Worm (Caenorhabditis elegans) whole organism, late embryonic: ENCODE data around the gene osm-12.
A peak's percentile ranks its signal among the peaks of the same experiment; 100 is the strongest.

ENCODE experiments used
- F13H6.1 ChIP-seq: sonication (generic microtip); optimal IDR thresholded peaks from 2 replicates; lab custom pipeline; 2016; ENCODE audit warnings: missing genetic modification characterization, missing compliant biosample characterization
- K02D7.2 ChIP-seq: sonication (generic microtip); optimal IDR thresholded peaks from 2 replicates; lab custom pipeline; 2017; ENCODE audit warnings: mild to moderate bottlenecking, missing genetic modification characterization, missing compliant biosample characterization
- T23F11.4 ChIP-seq: fragments of 200-800 bp; sonication (Bioruptor generic); optimal IDR thresholded peaks from 2 replicates; lab custom pipeline; 2018; ENCODE audit warnings: mild to moderate bottlenecking, missing genetic modification characterization, missing compliant biosample characterization
- ahr-1 ChIP-seq: sonication (generic microtip); optimal IDR thresholded peaks from 2 replicates; lab custom pipeline; 2016; ENCODE audit warnings: missing genetic modification characterization, missing compliant biosample characterization
- ceh-14 ChIP-seq: sonication (generic microtip); optimal IDR thresholded peaks from 2 replicates; lab custom pipeline; 2016; ENCODE audit warnings: missing genotype, missing genetic modification characterization, missing compliant biosample characterization
- ceh-18 ChIP-seq: sonication (generic microtip); optimal IDR thresholded peaks from 2 replicates; lab custom pipeline; 2016; ENCODE audit warnings: missing genetic modification characterization, missing compliant biosample characterization
- ceh-22 ChIP-seq: sonication (generic microtip); optimal IDR thresholded peaks from 2 replicates; lab custom pipeline; 2017; ENCODE audit warnings: missing biosample characterization, missing genetic modification characterization
- ceh-24 ChIP-seq: sonication (generic microtip); optimal IDR thresholded peaks from 2 replicates; lab custom pipeline; 2016; ENCODE audit warnings: mild to moderate bottlenecking, missing genetic modification characterization, missing compliant biosample characterization
- ceh-34 ChIP-seq: sonication (generic microtip); optimal IDR thresholded peaks from 2 replicates; lab custom pipeline; 2016; ENCODE audit warnings: mild to moderate bottlenecking, missing genetic modification characterization, missing compliant biosample characterization
- che-1 ChIP-seq: sonication (generic microtip); optimal IDR thresholded peaks from 2 replicates; lab custom pipeline; 2016; ENCODE audit warnings: mild to moderate bottlenecking, missing genetic modification characterization, missing compliant biosample characterization
- dve-1 ChIP-seq: sonication (generic microtip); optimal IDR thresholded peaks from 2 replicates; lab custom pipeline; 2017; ENCODE audit warnings: antibody characterized with exemption, mild to moderate bottlenecking, missing genetic modification characterization, missing compliant biosample characterization
- elt-2 ChIP-seq: sonication (generic microtip); optimal IDR thresholded peaks from 2 replicates; lab custom pipeline; 2016; ENCODE audit warnings: missing genetic modification reagents, missing genetic modification characterization, missing compliant biosample characterization
- fkh-10 ChIP-seq: fragments of 150-350 bp; optimal IDR thresholded peaks from 2 replicates; lab custom pipeline; 2014; ENCODE audit warnings: missing biosample characterization, missing genetic modification reagents, missing genetic modification characterization
- gmeb-2 ChIP-seq: sonication (generic microtip); optimal IDR thresholded peaks from 2 replicates; lab custom pipeline; 2016; ENCODE audit warnings: missing genetic modification characterization, inconsistent platforms, missing compliant biosample characterization
- hlh-15 ChIP-seq: sonication (generic microtip); optimal IDR thresholded peaks from 2 replicates; lab custom pipeline; 2016; ENCODE audit warnings: missing genetic modification characterization, missing compliant biosample characterization
- hlh-30 ChIP-seq: sonication (generic microtip); optimal IDR thresholded peaks from 2 replicates; lab custom pipeline; 2017; ENCODE audit warnings: antibody characterized with exemption, missing genetic modification characterization, missing compliant biosample characterization; ENCODE audit not compliant: insufficient read depth
- hlh-8 ChIP-seq: sonication (generic microtip); optimal IDR thresholded peaks from 2 replicates; lab custom pipeline; 2016; ENCODE audit warnings: missing genotype, missing genetic modification characterization, missing compliant biosample characterization
- lin-11 ChIP-seq: fragments of 200-800 bp; sonication (Bioruptor generic); optimal IDR thresholded peaks from 2 replicates; lab custom pipeline; 2018; ENCODE audit warnings: mild to moderate bottlenecking, missing genetic modification characterization, missing compliant biosample characterization
- madf-2 ChIP-seq: sonication (generic microtip); optimal IDR thresholded peaks from 2 replicates; lab custom pipeline; 2017; ENCODE audit warnings: missing genetic modification characterization, missing compliant biosample characterization
- mec-3 ChIP-seq: sonication (generic microtip); optimal IDR thresholded peaks from 2 replicates; lab custom pipeline; 2016; ENCODE audit warnings: borderline replicate concordance, missing genetic modification characterization, missing compliant biosample characterization
- nfya-1 ChIP-seq: sonication (generic microtip); optimal IDR thresholded peaks from 2 replicates; lab custom pipeline; 2017; ENCODE audit warnings: missing genetic modification characterization, mild to moderate bottlenecking, missing compliant biosample characterization, antibody characterized with exemption, moderate library complexity
- syd-9 ChIP-seq: sonication (generic microtip); optimal IDR thresholded peaks from 2 replicates; lab custom pipeline; 2016; ENCODE audit warnings: mild to moderate bottlenecking, missing genetic modification characterization, moderate library complexity, missing compliant biosample characterization
- tbx-7 ChIP-seq: sonication (generic microtip); optimal IDR thresholded peaks from 2 replicates; lab custom pipeline; 2016; ENCODE audit warnings: missing genotype, missing genetic modification characterization, missing compliant biosample characterization
- unc-42 ChIP-seq: sonication (generic microtip); optimal IDR thresholded peaks from 2 replicates; lab custom pipeline; 2016; ENCODE audit warnings: missing genotype, missing genetic modification characterization, missing compliant biosample characterization
- ztf-16 ChIP-seq: sonication (generic microtip); optimal IDR thresholded peaks from 2 replicates; lab custom pipeline; 2017; ENCODE audit warnings: missing genetic modification characterization, missing compliant biosample characterization

Gene osm-12

DNA sequence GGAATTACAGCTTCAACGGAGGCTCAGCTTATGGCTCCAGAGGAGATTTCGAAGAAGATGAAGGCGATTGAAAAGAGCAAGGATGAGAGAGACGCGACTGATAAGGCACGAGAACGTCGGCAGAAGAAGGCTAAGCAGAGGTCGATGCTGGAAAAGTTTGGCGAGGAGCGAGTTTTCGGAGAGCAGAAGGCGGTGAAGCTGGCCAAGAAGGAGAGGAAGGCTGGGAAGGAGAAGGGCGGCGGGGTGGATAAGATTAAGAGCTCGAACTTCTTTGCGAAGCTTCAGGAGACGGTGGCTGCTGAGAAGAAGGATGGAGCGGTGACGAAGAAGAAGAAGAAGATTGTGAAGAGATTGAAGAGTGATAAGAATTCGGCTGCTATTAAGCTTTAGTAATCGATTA lies 43.1 kb downstream of the osm-12 start:
- TF ChIP-seq T23F11.4 (GFP tag; lab: Kevin White, UChicago): no peak
- TF ChIP-seq, all 69 proteins: peak for 0

DNA sequence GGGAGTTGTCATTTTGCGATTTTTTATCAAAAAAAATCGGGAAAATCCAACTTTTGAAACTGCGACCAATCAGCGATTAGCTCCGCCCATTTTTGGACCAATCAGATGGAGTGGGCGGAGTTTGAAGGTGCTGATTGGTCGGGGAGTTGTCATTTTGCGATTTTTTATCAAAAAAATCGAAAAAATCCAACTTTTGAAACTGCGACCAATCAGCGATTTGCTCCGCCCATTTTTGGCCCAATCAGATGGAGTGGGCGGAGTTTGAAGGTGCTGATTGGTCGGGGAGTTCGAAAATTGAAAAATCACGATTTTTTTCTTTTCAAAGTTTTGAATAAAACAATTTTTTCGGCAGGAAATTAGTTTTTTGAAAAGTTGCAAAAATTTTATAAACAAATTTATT lies 44.8 kb downstream of the osm-12 start:
- TF ChIP-seq nfya-1: peak; percentile 80
- no peak for TF ChIP-seq syd-9 (tag; lab: Kevin White, UChicago)
- TF ChIP-seq, all 69 proteins: peak for 1

DNA sequence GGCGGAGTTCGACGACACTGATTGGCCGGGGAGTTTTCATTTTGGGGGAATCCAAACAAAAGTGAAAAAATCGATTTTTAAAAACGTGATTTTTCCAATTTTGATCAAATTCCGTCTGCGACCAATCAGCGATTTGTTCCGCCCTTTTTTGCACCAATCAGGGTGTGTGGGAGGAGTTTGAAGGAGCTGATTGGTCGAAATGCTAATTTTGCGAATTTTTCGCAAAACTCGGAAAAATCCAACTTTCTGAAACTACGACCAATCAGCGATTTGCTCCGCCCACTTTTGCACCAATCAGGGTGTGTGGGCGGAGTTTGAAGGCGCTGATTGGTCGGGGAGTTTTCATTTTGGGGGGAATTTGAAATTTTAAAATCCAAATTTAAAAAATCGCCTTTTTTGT lies 45.8 kb downstream of the osm-12 start:
- peak; percentile 88 for TF ChIP-seq nfya-1
- TF ChIP-seq T23F11.4 (GFP tag; lab: Kevin White, UChicago): no peak

- TF ChIP-seq K02D7.2: no peak
- peak; percentile 97 for TF ChIP-seq nfya-1
Observed at ce11 chrIII:12155759-12156158, 46.6 kb downstream of the osm-12 start.

ce11 chrIII:12153514-12153913 lies 48.8 kb downstream of the osm-12 start:
- TF ChIP-seq nfya-1 (peak; percentile 73), gmeb-2 (no peak)

- TF ChIP-seq ceh-24 (tag; lab: Kevin White, UChicago): no peak
- no peak for TF ChIP-seq ceh-22 (tag; lab: Kevin White, UChicago)
- TF ChIP-seq che-1 (tag; lab: Kevin White, UChicago): no peak
- no peak for TF ChIP-seq hlh-15 (tag; lab: Kevin White, UChicago)
- TF ChIP-seq madf-2 (tag; lab: Kevin White, UChicago): no peak
- TF ChIP-seq mec-3: no peak
- no peak for TF ChIP-seq syd-9 (tag; lab: Kevin White, UChicago)
- no peak for TF ChIP-seq ztf-16
- no peak for TF ChIP-seq unc-42 (tag; lab: Kevin White, UChicago)
- no peak for TF ChIP-seq ahr-1
- TF ChIP-seq tbx-7 (tag; lab: Kevin White, UChicago): no peak
- TF ChIP-seq dve-1 (tag; lab: Kevin White, UChicago): no peak
- no peak for TF ChIP-seq elt-2
Observed at ce11 chrIII:12152599-12152998, 49.7 kb downstream of the osm-12 start, which contains the start of gene Y75B8A.7. Gene Y75B8A.7, plus strand, starts transcription at chrIII:12152899.

DNA sequence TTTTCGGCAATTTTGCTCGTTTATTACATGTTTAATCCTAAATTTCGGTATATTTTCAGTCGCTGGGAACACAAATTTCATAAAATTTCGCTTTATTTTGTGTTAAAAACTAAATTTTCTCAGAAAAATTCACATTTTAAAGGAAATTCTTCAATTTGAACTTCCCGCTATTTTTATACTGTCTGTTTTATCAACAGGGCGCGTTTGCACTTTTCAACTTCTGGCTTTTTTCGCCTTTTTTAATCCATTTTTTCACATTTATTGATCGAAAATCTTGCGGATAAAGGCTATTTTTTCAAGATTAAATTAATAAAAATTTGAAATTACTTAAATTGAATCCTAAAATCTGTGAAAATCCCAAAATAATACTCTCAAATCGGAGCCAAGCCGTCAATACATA lies 50.2 kb downstream of the osm-12 start:
- TF ChIP-seq nfya-1 (peak; percentile 9), che-1 (tag; lab: Kevin White, UChicago) (no peak), unc-42 (tag; lab: Kevin White, UChicago) (peak; percentile 27)

DNA sequence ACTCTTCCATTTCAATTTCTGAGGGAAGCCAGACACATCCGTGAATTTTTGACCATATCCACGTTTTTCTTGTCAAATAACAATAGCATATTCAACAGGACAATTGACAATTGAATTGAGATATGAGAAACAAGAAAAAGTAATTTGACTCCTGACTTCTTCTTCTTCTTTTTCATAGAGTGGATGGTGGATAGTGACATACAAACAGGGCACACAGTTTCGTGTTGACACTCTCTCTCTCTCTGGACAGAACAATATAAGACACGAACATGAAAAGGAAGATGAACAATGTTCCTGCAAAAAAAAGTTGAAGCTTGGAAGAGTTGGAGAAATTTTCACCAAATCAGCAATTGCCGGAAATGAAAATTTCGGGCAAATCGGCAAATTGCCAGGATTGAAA lies 51.2 kb downstream of the osm-12 start:
- TF ChIP-seq lin-11 (tag; lab: Kevin White, UChicago) (no peak), hlh-8 (tag; lab: Kevin White, UChicago) (no peak), ceh-14 (tag; lab: Kevin White, UChicago) (no peak), fkh-10 (GFP tag; lab: Kevin White, UChicago) (no peak), nfya-1 (no peak)

DNA sequence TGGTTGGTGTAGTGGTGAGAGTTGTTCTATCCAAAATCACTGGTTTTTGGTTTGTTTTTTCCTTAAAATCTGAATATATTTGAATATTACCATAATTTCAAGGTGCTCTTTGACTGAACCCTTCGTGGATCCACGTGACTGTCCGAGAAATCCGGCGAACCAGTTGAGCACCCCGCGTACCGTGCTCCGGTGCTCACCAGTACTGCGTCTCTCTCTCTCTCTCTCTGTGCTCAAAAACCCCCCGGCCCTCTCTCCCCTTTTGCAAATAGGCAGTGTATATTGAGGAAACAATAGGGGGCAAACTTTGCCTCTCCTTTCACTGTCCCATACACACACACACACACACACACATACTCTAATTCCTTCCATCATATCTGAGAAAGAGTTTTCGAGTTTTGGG lies 52.4 kb downstream of the osm-12 start:
- no peak for TF ChIP-seq F13H6.1 (tag; lab: Kevin White, UChicago)
- TF ChIP-seq ceh-34: peak; percentile 5
- peak; percentile 36 for TF ChIP-seq ceh-18 (tag; lab: Kevin White, UChicago)
- TF ChIP-seq hlh-30 (tag; lab: Kevin White, UChicago): peak; percentile 28
